Fruit fly (Drosophila melanogaster): ENCODE results near the gene CG6652.
A peak's percentile ranks its signal among the peaks of the same experiment; 100 is the strongest.

- TF ChIP-seq CG10348 (GFP tag; IDR thresholded peaks at IDR 0.05) (no peak), fd96Ca (GFP tag; IDR thresholded peaks at IDR 0.05) (no peak), CG9948 (tag; optimal IDR thresholded peaks at IDR 0.05) (peak; percentile 61), Pif1A (GFP tag; optimal IDR thresholded peaks at IDR 0.05) (no peak), CG34367 (tag; optimal IDR thresholded peaks at IDR 0.05) (no peak)
Measured at dm6 chr3L:16971611-16972359, 50.9 kb downstream of the CG6652 start.
